Fruit fly (Drosophila melanogaster) whole organism, embryonic: Measurements from ENCODE around the gene Dis3l2.

Experiments used
- Ada2b ChIP-seq: fragments of 200-800 bp; sonication (Bioruptor generic); IDR thresholded peaks from 2 replicates; pipeline ENCODE4 v1.3.6; 2022; ENCODE audit warnings: missing biosample characterization, missing genetic modification characterization
- CG10321 ChIP-seq: fragments of 200-800 bp; sonication (Bioruptor generic); IDR thresholded peaks from 2 replicates; pipeline ENCODE4 v1.3.6; 2022; ENCODE audit warnings: missing biosample characterization, missing genetic modification characterization
- CG10366 ChIP-seq: fragments of 200-800 bp; sonication (Bioruptor generic); IDR thresholded peaks from 2 replicates; pipeline ENCODE4 v1.3.6; 2022; ENCODE audit warnings: missing biosample characterization, missing genetic modification characterization
- CG11696 ChIP-seq: fragments of 200-800 bp; sonication (Bioruptor generic); IDR thresholded peaks from 2 replicates; pipeline ENCODE4 v1.3.6; 2022; ENCODE audit warnings: missing biosample characterization, missing genetic modification characterization
- CG12104 ChIP-seq: fragments of 200-800 bp; sonication (Bioruptor generic); optimal IDR thresholded peaks from 3 replicates; lab custom pipeline; 2016; ENCODE audit warnings: missing biosample characterization, missing genetic modification characterization
- CG12744 ChIP-seq: fragments of 200-800 bp; sonication (Bioruptor generic); optimal IDR thresholded peaks from 2 replicates; lab custom pipeline; 2016; ENCODE audit warnings: missing biosample characterization, missing genetic modification characterization
- CG17612 ChIP-seq: fragments of 200-800 bp; sonication (Bioruptor generic); IDR thresholded peaks from 2 replicates; pipeline ENCODE4 v1.3.6; 2022; ENCODE audit warnings: missing biosample characterization, missing genetic modification characterization
- CG17912 ChIP-seq: fragments of 200-800 bp; sonication (Bioruptor generic); optimal IDR thresholded peaks from 2 replicates; lab custom pipeline; 2018; ENCODE audit warnings: missing biosample characterization, mild to moderate bottlenecking, missing genetic modification characterization
- CG2129 ChIP-seq: fragments of 200-800 bp; sonication (Bioruptor generic); IDR thresholded peaks from 2 replicates; pipeline ENCODE4 v1.3.6; 2022; ENCODE audit warnings: missing biosample characterization, missing genetic modification characterization; ENCODE audit not compliant: partially characterized antibody
- CG2199 ChIP-seq: fragments of 200-800 bp; sonication (Bioruptor generic); IDR thresholded peaks from 3 replicates; pipeline ENCODE4 v1.3.6; 2022; ENCODE audit warnings: missing biosample characterization, missing genetic modification characterization
- CG34422 ChIP-seq: fragments of 200-800 bp; sonication (Bioruptor generic); IDR thresholded peaks from 3 replicates; pipeline ENCODE4 v1.3.6; 2022; ENCODE audit warnings: missing biosample characterization, missing genetic modification characterization
- CG42726 ChIP-seq: fragments of 200-800 bp; sonication (Bioruptor generic); IDR thresholded peaks from 2 replicates; pipeline ENCODE4 v1.3.6; 2022; ENCODE audit warnings: missing biosample characterization, missing genetic modification characterization; ENCODE audit not compliant: partially characterized antibody
- CG4404 ChIP-seq: fragments of 200-800 bp; sonication (Bioruptor generic); IDR thresholded peaks from 2 replicates; pipeline ENCODE4 v1.3.6; 2022; ENCODE audit warnings: missing biosample characterization, missing genetic modification characterization
- CG4617 ChIP-seq: fragments of 200-800 bp; sonication (Bioruptor generic); optimal IDR thresholded peaks from 3 replicates; lab custom pipeline; 2016; ENCODE audit warnings: missing biosample characterization, missing genetic modification characterization, borderline replicate concordance
- CG4854 ChIP-seq: fragments of 200-800 bp; sonication (Bioruptor generic); optimal IDR thresholded peaks from 2 replicates; lab custom pipeline; 2016; ENCODE audit warnings: missing biosample characterization, missing genetic modification characterization, inconsistent platforms
- CG6175 ChIP-seq: fragments of 200-800 bp; sonication (Bioruptor generic); IDR thresholded peaks from 3 replicates; pipeline ENCODE4 v1.3.6; 2022; ENCODE audit warnings: missing biosample characterization, missing genetic modification characterization
- CG7745 ChIP-seq: fragments of 200-800 bp; sonication (Bioruptor generic); optimal IDR thresholded peaks from 2 replicates; lab custom pipeline; 2018; ENCODE audit warnings: missing biosample characterization, mild to moderate bottlenecking, missing genetic modification characterization, moderate library complexity
- CG8478 ChIP-seq: fragments of >200 bp; optimal IDR thresholded peaks from 2 replicates; lab custom pipeline; 2018
- CG8944 ChIP-seq: fragments of 200-800 bp; sonication (Bioruptor generic); optimal IDR thresholded peaks from 3 replicates; lab custom pipeline; 2016; ENCODE audit warnings: missing biosample characterization, missing genetic modification characterization
- Chrac-16 ChIP-seq: fragments of 200-800 bp; sonication (Bioruptor generic); optimal IDR thresholded peaks from 3 replicates; lab custom pipeline; 2016; ENCODE audit warnings: missing biosample characterization, missing genetic modification characterization
- Dbx ChIP-seq: fragments of 200-800 bp; sonication (Bioruptor generic); IDR thresholded peaks from 3 replicates; pipeline ENCODE4 v1.3.6; 2022; ENCODE audit warnings: missing biosample characterization, missing genetic modification characterization
- Dref ChIP-seq: fragments of 200-800 bp; sonication (Bioruptor generic); IDR thresholded peaks from 2 replicates; pipeline ENCODE4 v1.3.6; 2022; ENCODE audit warnings: missing biosample characterization, missing genetic modification characterization
- Elba2 ChIP-seq: fragments of 200-800 bp; sonication (Bioruptor generic); optimal IDR thresholded peaks from 3 replicates; lab custom pipeline; 2016; ENCODE audit warnings: missing biosample characterization, missing genetic modification characterization
- GATAe ChIP-seq: fragments of 200-800 bp; sonication (Bioruptor generic); conservative IDR thresholded peaks from 2 replicates; pipeline ENCODE4 v1.3.6; 2022; ENCODE audit warnings: missing biosample characterization, missing genetic modification characterization
- Gug ChIP-seq: fragments of 200-800 bp; sonication (Bioruptor generic); IDR thresholded peaks from 4 replicates; pipeline ENCODE4 v1.3.6; 2022; ENCODE audit warnings: missing biosample characterization, missing genetic modification characterization
- Hr51 ChIP-seq, 2 experiments: fragments of 200-800 bp; sonication (Bioruptor generic); optimal IDR thresholded peaks; 2 replicates in 1 of 2; 3 replicates in 1 of 2; lab custom pipeline; 2016 to 2018; ENCODE audit warnings: missing biosample characterization in 2 of 2, missing genetic modification characterization in 2 of 2, mild to moderate bottlenecking in 1 of 2, moderate library complexity in 1 of 2
- Lhr ChIP-seq: fragments of 200-800 bp; sonication (Bioruptor generic); optimal IDR thresholded peaks from 3 replicates; lab custom pipeline; 2017; ENCODE audit warnings: mild to moderate bottlenecking, missing biosample characterization, missing genetic modification reagents, missing genetic modification characterization
- Max ChIP-seq: fragments of 200-800 bp; sonication (Bioruptor generic); optimal IDR thresholded peaks from 2 replicates; lab custom pipeline; 2016; ENCODE audit warnings: missing biosample characterization, mild to moderate bottlenecking, missing genetic modification characterization
- Mrtf ChIP-seq: fragments of 200-800 bp; sonication (Bioruptor generic); IDR thresholded peaks from 3 replicates; pipeline ENCODE4 v1.3.6; 2022; ENCODE audit warnings: missing biosample characterization, missing genetic modification characterization
- Six4 ChIP-seq: fragments of 200-800 bp; sonication (Bioruptor generic); optimal IDR thresholded peaks from 2 replicates; lab custom pipeline; 2016; ENCODE audit warnings: missing biosample characterization, missing genetic modification characterization
- Ssrp ChIP-seq: fragments of 200-800 bp; sonication (Bioruptor generic); optimal IDR thresholded peaks from 2 replicates; lab custom pipeline; 2018; ENCODE audit warnings: missing biosample characterization, mild to moderate bottlenecking, missing genetic modification characterization, moderate library complexity
- bigmax ChIP-seq: fragments of 200-800 bp; sonication (Bioruptor generic); optimal IDR thresholded peaks from 2 replicates; lab custom pipeline; 2018; ENCODE audit warnings: missing biosample characterization, mild to moderate bottlenecking, missing genetic modification characterization
- btn ChIP-seq: fragments of 200-800 bp; sonication (Bioruptor generic); optimal IDR thresholded peaks from 2 replicates; lab custom pipeline; 2016; ENCODE audit warnings: missing biosample characterization, missing genetic modification characterization
- chif ChIP-seq, 2 experiments: fragments of 200-800 bp; sonication (Bioruptor generic); optimal IDR thresholded peaks; 3 replicates each; lab custom pipeline; 2016; ENCODE audit warnings: missing biosample characterization in 2 of 2, missing genetic modification characterization in 2 of 2
- ci ChIP-seq: fragments of 200-800 bp; sonication (Bioruptor generic); IDR thresholded peaks from 3 replicates; pipeline ENCODE4 v1.3.6; 2022; ENCODE audit warnings: missing biosample characterization, missing genetic modification characterization
- corto ChIP-seq: fragments of 200-800 bp; sonication (Bioruptor generic); optimal IDR thresholded peaks from 2 replicates; lab custom pipeline; 2016; ENCODE audit warnings: missing biosample characterization, mild to moderate bottlenecking, missing genetic modification characterization, moderate library complexity
- crol ChIP-seq: fragments of 200-800 bp; sonication (Bioruptor generic); IDR thresholded peaks from 2 replicates; pipeline ENCODE4 v1.3.6; 2022; ENCODE audit warnings: missing biosample characterization, missing genetic modification characterization
- ems ChIP-seq: fragments of 200-800 bp; sonication (Bioruptor generic); optimal IDR thresholded peaks from 3 replicates; lab custom pipeline; 2016; ENCODE audit warnings: missing biosample characterization, missing genetic modification characterization
- grau ChIP-seq: fragments of 200-800 bp; optimal IDR thresholded peaks from 3 replicates; lab custom pipeline; 2019; ENCODE audit warnings: missing biosample characterization, mild to moderate bottlenecking, missing genetic modification characterization, moderate library complexity
- hb ChIP-seq: fragments of 200-800 bp; sonication (Bioruptor generic); IDR thresholded peaks from 3 replicates; pipeline ENCODE4 v1.3.6; 2022; ENCODE audit warnings: missing biosample characterization, missing genetic modification characterization; ENCODE audit not compliant: partially characterized antibody
- ken ChIP-seq: fragments of 200-800 bp; sonication (Bioruptor generic); IDR thresholded peaks from 3 replicates; pipeline ENCODE4 v1.3.6; 2022; ENCODE audit warnings: missing biosample characterization, missing genetic modification characterization
- mirr ChIP-seq: fragments of 200-800 bp; sonication (Bioruptor generic); optimal IDR thresholded peaks from 3 replicates; lab custom pipeline; 2018; ENCODE audit warnings: missing biosample characterization, mild to moderate bottlenecking, missing genetic modification characterization
- pfk ChIP-seq: fragments of 200-800 bp; sonication (Bioruptor generic); optimal IDR thresholded peaks from 2 replicates; lab custom pipeline; 2018; ENCODE audit warnings: missing biosample characterization, mild to moderate bottlenecking, missing genetic modification characterization, moderate library complexity
- sisA ChIP-seq: fragments of 200-800 bp; sonication (Bioruptor generic); IDR thresholded peaks from 2 replicates; pipeline ENCODE4 v1.3.6; 2022; ENCODE audit warnings: missing biosample characterization, missing genetic modification characterization
- slp2 ChIP-seq: fragments of 200-800 bp; sonication (Bioruptor generic); optimal IDR thresholded peaks from 2 replicates; lab custom pipeline; 2016; ENCODE audit warnings: missing biosample characterization, missing genetic modification characterization
- sqz ChIP-seq: fragments of 200-800 bp; sonication (Bioruptor generic); optimal IDR thresholded peaks from 3 replicates; lab custom pipeline; 2018; ENCODE audit warnings: missing biosample characterization, mild to moderate bottlenecking, missing genetic modification characterization
- ssp ChIP-seq: fragments of 200-800 bp; sonication (Bioruptor generic); IDR thresholded peaks from 2 replicates; pipeline ENCODE4 v1.3.6; 2022; ENCODE audit warnings: missing biosample characterization, missing genetic modification characterization
- unc-4 ChIP-seq: fragments of 200-800 bp; sonication (Bioruptor generic); IDR thresholded peaks from 2 replicates; pipeline ENCODE4 v1.3.6; 2022; ENCODE audit warnings: missing biosample characterization, missing genetic modification characterization; ENCODE audit not compliant: partially characterized antibody
- wek ChIP-seq: fragments of 200-800 bp; sonication (Bioruptor generic); optimal IDR thresholded peaks from 3 replicates; lab custom pipeline; 2018; ENCODE audit warnings: missing biosample characterization, mild to moderate bottlenecking, missing genetic modification characterization, moderate library complexity

The Dis3l2 gene

DNA sequence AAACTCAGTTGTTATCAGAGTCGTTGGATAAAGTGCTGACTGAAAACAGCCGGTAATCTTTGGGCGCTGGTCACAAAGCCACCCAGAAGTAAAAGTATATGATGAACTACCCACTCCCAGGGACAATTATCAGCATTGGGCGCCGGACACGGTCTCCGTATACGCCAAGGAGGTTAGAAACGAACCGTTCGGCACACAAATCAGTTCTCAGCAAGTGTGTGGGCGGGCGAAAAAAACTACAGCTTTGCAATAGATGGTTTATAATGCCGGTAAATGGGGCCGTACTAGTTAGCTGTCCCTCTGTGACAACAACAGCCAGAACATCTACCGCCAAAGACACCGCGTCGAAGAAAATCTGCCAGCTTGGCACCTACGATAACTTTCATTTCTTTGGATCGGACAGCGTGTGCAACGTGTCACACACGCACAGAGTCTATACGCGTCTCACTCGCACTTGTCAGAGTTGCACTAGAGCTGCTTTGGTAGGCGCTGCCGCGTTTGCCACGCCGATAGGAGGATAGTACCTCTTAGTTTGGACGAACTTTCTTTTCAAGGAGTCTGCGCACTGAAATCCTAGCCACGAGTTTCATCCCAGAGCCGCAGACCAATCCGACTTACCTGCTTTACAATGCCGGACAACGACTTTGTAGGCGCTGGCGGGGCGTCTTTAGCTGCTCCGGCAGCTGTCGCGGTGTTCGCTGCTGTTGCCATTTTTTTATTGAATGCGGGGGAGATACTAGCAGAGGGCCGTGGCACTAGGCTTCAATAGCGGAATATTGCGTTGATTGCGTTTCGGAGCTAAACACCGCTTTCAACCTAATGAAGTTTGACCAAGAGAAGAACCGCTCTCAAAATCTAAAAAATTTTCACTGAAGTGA lies 51.2 kb downstream of the Dis3l2 start (continued):
- TF ChIP-seq corto (GFP tag; lab: Kevin White, UChicago), result no peak
- peak; percentile 93 for TF ChIP-seq CG10321 (GFP tag; lab: Robert Waterston, UW)
- TF ChIP-seq CG12104, result no peak
- peak; percentile 71 for TF ChIP-seq crol (GFP tag; lab: Robert Waterston, UW)
- TF ChIP-seq GATAe (GFP tag; lab: Robert Waterston, UW), result no peak
- TF ChIP-seq CG11696 (GFP tag; lab: Robert Waterston, UW), result no peak
- no peak for TF ChIP-seq ssp (GFP tag; lab: Robert Waterston, UW)
- TF ChIP-seq Gug (GFP tag; lab: Robert Waterston, UW), result no peak
- TF ChIP-seq CG17612 (GFP tag; lab: Robert Waterston, UW), result no peak
- TF ChIP-seq CG10366 (GFP tag; lab: Robert Waterston, UW), result no peak
- peak; percentile 93 for TF ChIP-seq bigmax
- peak; percentile 63; the same call in 2 of the 3 replicates for TF ChIP-seq CG34422 (GFP tag; lab: Robert Waterston, UW)
- TF ChIP-seq CG2199 (GFP tag; lab: Robert Waterston, UW), result 0 out of 3 replicates have a peak, but pooled peaks have one; percentile 30
- TF ChIP-seq Chrac-16 (GFP tag; lab: Kevin White, UChicago), result no peak
- no peak for TF ChIP-seq sisA
- no peak for TF ChIP-seq CG17912 (GFP tag; lab: Kevin White, UChicago)
- TF ChIP-seq Ada2b (GFP tag; lab: Robert Waterston, UW), result 0 out of 2 replicates have a peak, but pooled peaks have one; percentile 6
- TF ChIP-seq CG4617, result no peak
- no peak for TF ChIP-seq grau (tag; lab: Kevin White, UChicago)
- TF ChIP-seq unc-4, result no peak
- peak; percentile 76 for TF ChIP-seq CG8478
- no peak for TF ChIP-seq Lhr
- TF ChIP-seq ken, result 0 out of 3 replicates have a peak, but pooled peaks have one; percentile 25
- no peak for TF ChIP-seq Ssrp (tag; lab: Kevin White, UChicago)
- no peak for TF ChIP-seq CG42726 (GFP tag; lab: Robert Waterston, UW)
- TF ChIP-seq wek, result no peak
- no peak for TF ChIP-seq CG12744 (GFP tag; lab: Kevin White, UChicago)
- TF ChIP-seq Dref, result peak; percentile 42; the same call in 1 of the 2 replicates
- peak; percentile 41; the same call in 2 of the 3 replicates for TF ChIP-seq ci
- no peak for TF ChIP-seq CG8944 (GFP tag; lab: Kevin White, UChicago)

DNA sequence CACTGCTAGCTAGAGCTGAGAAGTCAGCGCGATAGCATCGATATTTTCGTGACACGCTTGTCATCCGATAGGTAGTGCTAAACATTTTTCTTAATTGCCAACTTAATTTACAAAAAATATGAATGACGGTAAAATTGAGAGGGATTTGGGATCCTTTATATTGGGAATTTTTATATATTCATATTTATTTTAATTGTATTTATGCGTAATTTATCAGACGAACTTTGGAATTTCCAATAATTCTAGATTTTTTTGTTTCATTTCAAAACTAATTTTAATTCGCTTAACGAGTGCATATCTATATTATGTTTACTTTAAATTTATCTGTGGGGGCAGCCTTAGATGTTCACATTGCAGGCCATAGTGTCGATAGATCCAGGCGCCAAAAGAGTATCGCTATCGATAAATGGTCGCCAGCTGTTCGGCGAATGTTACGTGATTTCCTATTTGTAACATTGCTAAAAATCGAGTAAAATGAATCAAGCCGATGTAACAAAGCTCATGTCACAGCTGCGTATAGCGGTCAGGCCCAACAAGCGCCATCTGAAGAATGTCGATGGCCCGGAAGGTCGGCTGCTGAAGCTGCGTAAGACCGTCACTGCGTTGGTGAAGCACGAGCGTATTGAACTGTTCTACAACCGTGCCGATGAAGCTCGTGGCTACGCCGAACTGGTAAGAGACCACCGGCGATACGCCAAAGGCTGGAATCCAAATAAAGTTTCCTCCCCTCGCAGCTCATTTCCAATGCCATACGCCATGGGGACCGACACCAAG lies 52.1 kb downstream of the Dis3l2 start, which contains the start of the genes Tudor-SN and mRpL17:
Tudor-SN (minus strand) TSS at position 3 of the 774 bp plus-strand sequence.
mRpL17 (plus strand) TSS at position 402 of the 774 bp plus-strand sequence.
- no peak for TF ChIP-seq sisA
- no peak for TF ChIP-seq chif (GFP tag; optimal IDR thresholded peaks at IDR 0.05; lab: Kevin White, UChicago)
- TF ChIP-seq pfk (GFP tag; lab: Kevin White, UChicago), result no peak
- peak; percentile 32 for TF ChIP-seq ems
- peak; percentile 71 for TF ChIP-seq Dbx (GFP tag; lab: Robert Waterston, UW)
- TF ChIP-seq CG6175 (GFP tag; lab: Robert Waterston, UW), result no peak
- TF ChIP-seq btn (GFP tag; lab: Kevin White, UChicago), result no peak
- no peak for TF ChIP-seq CG7745 (tag; lab: Kevin White, UChicago)
- no peak for TF ChIP-seq slp2
- no peak for TF ChIP-seq Elba2 (GFP tag; lab: Kevin White, UChicago)
- TF ChIP-seq CG4404 (GFP tag; lab: Robert Waterston, UW), result peak; percentile 14; the same call in 1 of the 2 replicates
- TF ChIP-seq CG10321 (GFP tag; lab: Robert Waterston, UW), result no peak
- TF ChIP-seq sqz (GFP tag; lab: Kevin White, UChicago), result peak; percentile 60
- no peak for TF ChIP-seq GATAe (GFP tag; lab: Robert Waterston, UW)
- peak in 1 of 2 experiments; percentile 25 for TF ChIP-seq Hr51 (GFP tag; optimal IDR thresholded peaks at IDR 0.05; lab: Kevin White, UChicago)
- no peak for TF ChIP-seq Mrtf
- peak; percentile 37 for TF ChIP-seq Six4 (GFP tag; lab: Kevin White, UChicago)
- TF ChIP-seq hb (GFP tag; lab: Robert Waterston, UW), result peak; percentile 97
- peak; percentile 14 for TF ChIP-seq mirr (GFP tag; lab: Kevin White, UChicago)
- TF ChIP-seq Max (GFP tag; lab: Kevin White, UChicago), result peak; percentile 52
- TF ChIP-seq CG4854, result peak; percentile 12
- TF ChIP-seq CG2129 (GFP tag; lab: Robert Waterston, UW), result peak; percentile 73
